Worm (Caenorhabditis elegans): ENCODE measurements around the gene ZC404.1.

Gene ZC404.1

ce11 chrV:6775708-6776107 is 18.3 kb upstream of the ZC404.1 start, which contains the start of gene srh-28:
srh-28 (minus strand) TSS chrV:6775808.
- TF ChIP-seq him-1 (tag; optimal IDR thresholded peaks at IDR 0.05) (no peak), F55B11.4 (tag; optimal IDR thresholded peaks at IDR 0.05; ENCODE audit: borderline replicate concordance, insufficient read depth) (no peak), efl-1 (GFP tag; optimal IDR thresholded peaks at IDR 0.05) (no peak), nhr-27 (tag; optimal IDR thresholded peaks at IDR 0.05) (no peak), Y95B8A.8 (GFP tag; IDR thresholded peaks at IDR 0.05) (no peak), T26A5.8 (tag; optimal IDR thresholded peaks at IDR 0.05) (no peak), fkh-3 (tag; optimal IDR thresholded peaks at IDR 0.05) (no peak), tbp1 (GFP tag; optimal IDR thresholded peaks at IDR 0.05) (no peak), atf-7 (tag; optimal IDR thresholded peaks at IDR 0.05) (no peak), F23B12.7 (tag; optimal IDR thresholded peaks at IDR 0.05; ENCODE audit: insufficient read depth) (no peak), C06A6.2 (GFP tag; conservative IDR thresholded peaks at IDR 0.05) (no peak), somi-1 (GFP tag; optimal IDR thresholded peaks at IDR 0.05) (no peak), hmg-20 (GFP tag; IDR thresholded peaks at IDR 0.05) (no peak), rec-8 (tag; optimal IDR thresholded peaks at IDR 0.05) (no peak), nfyb-1 (GFP tag; IDR thresholded peaks at IDR 0.05) (no peak), aptf-3 (GFP tag; IDR thresholded peaks at IDR 0.05) (no peak), F22D6.2 (tag; optimal IDR thresholded peaks at IDR 0.05) (no peak), pbrm-1 (GFP tag; IDR thresholded peaks at IDR 0.05) (no peak), hmg-1.2 (GFP tag; IDR thresholded peaks at IDR 0.05) (no peak), tlf-1 (GFP tag; optimal IDR thresholded peaks at IDR 0.05) (no peak)

ce11 chrV:6778457-6778856 is 15.5 kb upstream of the ZC404.1 start:
- TF ChIP-seq madf-6 (GFP tag; IDR thresholded peaks at IDR 0.05) = no peak
- TF ChIP-seq Y53G8AR.9 (GFP tag; conservative IDR thresholded peaks at IDR 0.05) = no peak
- TF ChIP-seq nhr-179 (tag; optimal IDR thresholded peaks at IDR 0.05) = no peak
- no peak for TF ChIP-seq nhr-80 (tag; optimal IDR thresholded peaks at IDR 0.05)
- TF ChIP-seq atf-7 (tag; optimal IDR thresholded peaks at IDR 0.05) = no peak
- TF ChIP-seq Y53F4B.3 (GFP tag; IDR thresholded peaks at IDR 0.05) = no peak
- no peak for TF ChIP-seq die-1 (tag; optimal IDR thresholded peaks at IDR 0.05)
- TF ChIP-seq ceh-27 (GFP tag; optimal IDR thresholded peaks at IDR 0.05) = no peak
- no peak for TF ChIP-seq ztf-25 (GFP tag; IDR thresholded peaks at IDR 0.05)
- TF ChIP-seq T07F8.4 (tag; optimal IDR thresholded peaks at IDR 0.05) = no peak
- no peak for TF ChIP-seq egrh-3 (GFP tag; IDR thresholded peaks at IDR 0.05)
- TF ChIP-seq lir-1 (GFP tag; conservative IDR thresholded peaks at IDR 0.05) = no peak

- TF ChIP-seq athp-1 (tag; optimal IDR thresholded peaks at IDR 0.05) (no peak), chd-7 (tag; optimal IDR thresholded peaks at IDR 0.05) (no peak), B0336.3 (GFP tag; IDR thresholded peaks at IDR 0.05) (no peak), efl-1 (GFP tag; optimal IDR thresholded peaks at IDR 0.05) (no peak), egrh-3 (GFP tag; IDR thresholded peaks at IDR 0.05) (no peak), nhr-120 (GFP tag; IDR thresholded peaks at IDR 0.05) (no peak), lin-35 (GFP tag; optimal IDR thresholded peaks at IDR 0.05) (no peak), Y95B8A.8 (GFP tag; IDR thresholded peaks at IDR 0.05) (no peak), atf-7 (tag; optimal IDR thresholded peaks at IDR 0.05) (no peak)
Measured at ce11 chrV:6780166-6780565, 13.8 kb upstream of the ZC404.1 start, which contains the start of gene ZC404.15. ZC404.15 (plus strand) TSS chrV:6780466.

- TF ChIP-seq cebp-2 (GFP tag; IDR thresholded peaks at IDR 0.05) (0 out of 2 replicates have a peak, but pooled peaks have one; percentile 26), xnd-1 (tag; optimal IDR thresholded peaks at IDR 0.05) (no peak), athp-1 (tag; optimal IDR thresholded peaks at IDR 0.05) (no peak)
Measured at ce11 chrV:6780676-6781075, 13.3 kb upstream of the ZC404.1 start.

Data from whole organism, young adult.